Worm (Caenorhabditis elegans) whole organism, young adult: ENCODE data around the gene M18.6.

Experiments
- B0019.2 ChIP-seq: fragments of 200-800 bp; sonication (Bioruptor generic); conservative IDR thresholded peaks from 2 replicates; pipeline ENCODE4 v1.3.6; 2022; ENCODE audit warnings: missing genetic modification reagents, missing genetic modification characterization, missing compliant biosample characterization
- B0336.3 ChIP-seq: fragments of 200-800 bp; sonication (Bioruptor generic); IDR thresholded peaks from 2 replicates; pipeline ENCODE4 v1.3.6; 2022; ENCODE audit warnings: missing genetic modification characterization, missing compliant biosample characterization
- C06A6.2 ChIP-seq: fragments of 200-800 bp; sonication (Bioruptor generic); conservative IDR thresholded peaks from 2 replicates; pipeline ENCODE4 v1.3.6; 2022; ENCODE audit warnings: missing genetic modification characterization, missing compliant biosample characterization
- C17E4.6 ChIP-seq: fragments of 200-800 bp; sonication (Bioruptor generic); IDR thresholded peaks from 2 replicates; pipeline ENCODE4 v1.3.6; 2022; ENCODE audit warnings: missing genetic modification reagents, missing genetic modification characterization, missing compliant biosample characterization
- F55B11.4 ChIP-seq: sonication (generic microtip); optimal IDR thresholded peaks from 2 replicates; lab custom pipeline; 2016; ENCODE audit warnings: missing compliant biosample characterization, missing genetic modification characterization, borderline replicate concordance; ENCODE audit not compliant: insufficient read depth
- F57A8.1 ChIP-seq: fragments of 200-800 bp; sonication (Bioruptor generic); optimal IDR thresholded peaks from 2 replicates; lab custom pipeline; 2018; ENCODE audit warnings: mild to moderate bottlenecking, missing genetic modification characterization, moderate library complexity, missing compliant biosample characterization
- K12H6.12 ChIP-seq: fragments of 200-800 bp; sonication (Bioruptor generic); optimal IDR thresholded peaks from 2 replicates; lab custom pipeline; 2018; ENCODE audit warnings: mild to moderate bottlenecking, missing genetic modification characterization, missing compliant biosample characterization
- T07F8.4 ChIP-seq: sonication (generic microtip); optimal IDR thresholded peaks from 2 replicates; lab custom pipeline; 2016; ENCODE audit warnings: mild to moderate bottlenecking, missing genetic modification characterization, moderate library complexity, missing compliant biosample characterization
- T26A5.8 ChIP-seq: sonication (generic microtip); optimal IDR thresholded peaks from 2 replicates; lab custom pipeline; 2016; ENCODE audit warnings: missing genetic modification characterization, missing compliant biosample characterization
- Y56A3A.18 ChIP-seq: fragments of 200-800 bp; sonication (Bioruptor generic); IDR thresholded peaks from 2 replicates; pipeline ENCODE4 v1.3.6; 2022; ENCODE audit warnings: missing genetic modification reagents, missing genetic modification characterization, missing compliant biosample characterization
- Y67H2A.10 ChIP-seq: fragments of 200-800 bp; sonication (Bioruptor generic); conservative IDR thresholded peaks from 2 replicates; pipeline ENCODE4 v1.3.6; 2022; ENCODE audit warnings: missing genetic modification reagents, missing genetic modification characterization, missing compliant biosample characterization
- Y79H2A.3 ChIP-seq: fragments of 200-800 bp; sonication (Bioruptor generic); conservative IDR thresholded peaks from 2 replicates; pipeline ENCODE4 v1.3.6; 2022; ENCODE audit warnings: missing genetic modification reagents, missing genetic modification characterization, missing compliant biosample characterization
- atf-7 ChIP-seq: sonication (generic microtip); optimal IDR thresholded peaks from 2 replicates; lab custom pipeline; 2017; ENCODE audit warnings: mild to moderate bottlenecking, missing genetic modification characterization, missing compliant biosample characterization
- attf-3 ChIP-seq: fragments of 200-800 bp; sonication (Bioruptor generic); conservative IDR thresholded peaks from 2 replicates; pipeline ENCODE4 v1.3.6; 2022; ENCODE audit warnings: missing genetic modification reagents, missing genetic modification characterization, missing compliant biosample characterization
- cebp-2 ChIP-seq: fragments of 200-800 bp; sonication (Bioruptor generic); IDR thresholded peaks from 2 replicates; pipeline ENCODE4 v1.3.6; 2022; ENCODE audit warnings: missing genetic modification characterization, missing compliant biosample characterization
- ceh-27 ChIP-seq: fragments of 200-800 bp; sonication (Bioruptor generic); optimal IDR thresholded peaks from 2 replicates; lab custom pipeline; 2018; ENCODE audit warnings: mild to moderate bottlenecking, missing genetic modification characterization, moderate library complexity, missing compliant biosample characterization
- ceh-40 ChIP-seq: fragments of 200-800 bp; sonication (Bioruptor generic); IDR thresholded peaks from 2 replicates; pipeline ENCODE4 v1.3.6; 2022; ENCODE audit warnings: missing genetic modification characterization, missing compliant biosample characterization
- ceh-79 ChIP-seq: sonication (generic microtip); optimal IDR thresholded peaks from 2 replicates; lab custom pipeline; 2017; ENCODE audit warnings: mild to moderate bottlenecking, missing genetic modification characterization, missing compliant biosample characterization
- die-1 ChIP-seq: sonication (generic microtip); optimal IDR thresholded peaks from 2 replicates; lab custom pipeline; 2016; ENCODE audit warnings: missing genotype, mild to moderate bottlenecking, missing genetic modification characterization, missing compliant biosample characterization
- dox-1 ChIP-seq: fragments of 200-800 bp; sonication (Bioruptor generic); IDR thresholded peaks from 2 replicates; pipeline ENCODE4 v1.3.6; 2022; ENCODE audit warnings: missing genetic modification reagents, missing genetic modification characterization, missing compliant biosample characterization
- ekl-4 ChIP-seq: fragments of 200-800 bp; sonication (Bioruptor generic); IDR thresholded peaks from 2 replicates; pipeline ENCODE4 v1.3.6; 2022; ENCODE audit warnings: missing genetic modification reagents, missing genetic modification characterization, missing compliant biosample characterization
- hlh-12 ChIP-seq: sonication (generic microtip); optimal IDR thresholded peaks from 2 replicates; lab custom pipeline; 2016; ENCODE audit warnings: missing genetic modification characterization, missing compliant biosample characterization
- hmg-1.2 ChIP-seq: fragments of 200-800 bp; sonication (Bioruptor generic); IDR thresholded peaks from 2 replicates; pipeline ENCODE4 v1.3.6; 2022; ENCODE audit warnings: missing genetic modification reagents, missing genetic modification characterization, missing compliant biosample characterization
- lag-1 ChIP-seq: fragments of 200-800 bp; sonication (Bioruptor generic); IDR thresholded peaks from 2 replicates; pipeline ENCODE4 v1.3.6; 2022; ENCODE audit warnings: missing genetic modification reagents, missing genetic modification characterization, missing compliant biosample characterization
- let-607 ChIP-seq, 2 experiments: fragments of 200-800 bp in 1 of 2; sonication (Bioruptor generic) in 1 of 2; sonication (generic microtip) in 1 of 2; optimal IDR thresholded peaks; 2 replicates each; lab custom pipeline; 2016 to 2018; ENCODE audit warnings: mild to moderate bottlenecking in 2 of 2, missing compliant biosample characterization in 2 of 2, missing genetic modification characterization in 2 of 2, moderate library complexity in 2 of 2, missing genotype in 1 of 2
- lsl-1 ChIP-seq: fragments of 200-800 bp; sonication (Bioruptor generic); optimal IDR thresholded peaks from 2 replicates; lab custom pipeline; 2018; ENCODE audit warnings: mild to moderate bottlenecking, missing genetic modification characterization, moderate library complexity, missing compliant biosample characterization
- madf-3 ChIP-seq: fragments of 200-800 bp; sonication (Bioruptor generic); IDR thresholded peaks from 2 replicates; pipeline ENCODE4 v1.3.6; 2022; ENCODE audit warnings: missing genetic modification reagents, missing genetic modification characterization, missing compliant biosample characterization
- madf-8 ChIP-seq: fragments of 200-800 bp; sonication (Bioruptor generic); conservative IDR thresholded peaks from 2 replicates; pipeline ENCODE4 v1.3.6; 2022; ENCODE audit warnings: missing genetic modification reagents, missing genetic modification characterization, missing compliant biosample characterization
- mxl-1 ChIP-seq: sonication (generic microtip); optimal IDR thresholded peaks from 2 replicates; lab custom pipeline; 2016; ENCODE audit warnings: missing genetic modification characterization, missing compliant biosample characterization
- nhr-120 ChIP-seq: fragments of 200-800 bp; sonication (Bioruptor generic); IDR thresholded peaks from 2 replicates; pipeline ENCODE4 v1.3.6; 2022; ENCODE audit warnings: missing genetic modification characterization, missing compliant biosample characterization
- rpc-1 ChIP-seq, 2 experiments: fragments of 150-350 bp in 1 of 2; sonication (generic microtip) in 1 of 2; optimal IDR thresholded peaks; 2 replicates each; lab custom pipeline; 2014 to 2018; ENCODE audit warnings: missing biosample characterization in 1 of 2, missing genetic modification characterization in 1 of 2, missing genetic modification reagents in 1 of 2, missing genotype in 1 of 2
- snpc-4 ChIP-seq, 5 experiments: fragments of 150-350 bp in 1 of 5; sonication (generic microtip) in 4 of 5; optimal IDR thresholded peaks; 2 replicates each; lab custom pipeline; 2014 to 2018; ENCODE audit warnings: missing genetic modification characterization in 5 of 5, missing biosample characterization in 3 of 5, antibody characterized with exemption in 2 of 5, mild to moderate bottlenecking in 2 of 5, missing compliant biosample characterization in 2 of 5, missing genotype in 2 of 5, moderate library complexity in 2 of 5, missing genetic modification reagents in 1 of 5
- tbp1 ChIP-seq: fragments of 200-800 bp; sonication (Bioruptor generic); optimal IDR thresholded peaks from 2 replicates; lab custom pipeline; 2018; ENCODE audit warnings: mild to moderate bottlenecking, missing genetic modification characterization, missing compliant biosample characterization
- zfh-2 ChIP-seq: fragments of 200-800 bp; sonication (Bioruptor generic); conservative IDR thresholded peaks from 2 replicates; pipeline ENCODE4 v1.3.6; 2022; ENCODE audit warnings: missing genetic modification reagents, missing genetic modification characterization, missing compliant biosample characterization
- ztf-18 ChIP-seq: sonication (generic microtip); optimal IDR thresholded peaks from 2 replicates; lab custom pipeline; 2016; ENCODE audit warnings: missing genotype, mild to moderate bottlenecking, missing genetic modification characterization, missing compliant biosample characterization
- ztf-22 ChIP-seq: fragments of 200-800 bp; sonication (Bioruptor generic); optimal IDR thresholded peaks from 2 replicates; lab custom pipeline; 2018; ENCODE audit warnings: mild to moderate bottlenecking, missing genetic modification characterization, moderate library complexity, missing compliant biosample characterization

The M18.6 gene

DNA sequence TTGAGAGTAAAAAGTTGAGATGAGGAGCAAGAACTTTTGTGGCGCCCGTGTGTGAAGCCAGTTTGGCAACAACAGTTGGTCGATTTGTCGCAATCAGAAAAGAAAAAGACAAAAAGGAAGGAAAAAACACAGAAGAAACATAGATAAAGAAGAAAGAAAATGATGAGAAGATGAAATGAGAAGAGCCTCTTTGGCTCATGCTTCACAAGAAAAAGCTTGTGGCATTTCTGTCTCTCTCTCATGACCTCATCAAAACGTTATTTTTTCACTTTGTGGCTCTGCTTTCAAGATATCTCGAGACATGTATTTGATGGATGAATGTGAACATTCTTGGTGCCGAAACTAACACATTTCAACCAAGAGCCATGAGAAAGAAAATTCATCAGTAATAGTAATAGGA lies 8.1 kb upstream of the M18.6 start:
- no peak for TF ChIP-seq C06A6.2 (GFP tag; lab: Robert Waterston, UW)
- TF ChIP-seq lsl-1 (GFP tag; lab: Kevin White, UChicago), result no peak
- no peak for TF ChIP-seq madf-8 (GFP tag; lab: Robert Waterston, UW)
- TF ChIP-seq ztf-18, result no peak
- TF ChIP-seq ceh-79 (tag; lab: Kevin White, UChicago), result no peak

DNA sequence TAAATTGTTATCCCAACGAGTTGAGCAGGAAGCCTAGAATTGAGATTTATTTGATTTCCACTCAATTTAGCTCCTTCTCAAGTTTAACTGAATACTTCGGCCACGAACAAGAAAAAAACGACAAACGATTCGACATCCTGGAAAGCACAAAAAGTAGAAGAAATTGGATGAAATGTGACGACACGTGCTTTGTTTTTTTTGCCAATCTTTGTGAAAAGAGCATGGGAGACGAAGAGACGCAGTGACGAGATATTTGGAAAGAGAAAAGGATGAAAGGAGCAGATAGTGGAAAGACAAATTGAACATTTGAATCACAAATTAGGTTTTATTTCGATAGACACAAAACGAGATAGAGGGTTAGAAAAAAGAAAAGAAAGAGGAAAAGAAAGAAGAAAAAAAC lies 6.6 kb upstream of the M18.6 start:
- TF ChIP-seq ekl-4 (GFP tag; lab: Robert Waterston, UW), result no peak
- TF ChIP-seq let-607 (tag; optimal IDR thresholded peaks at IDR 0.05; lab: Kevin White, UChicago), result no peak
- TF ChIP-seq hmg-1.2, result peak; percentile 66
- TF ChIP-seq rpc-1 (optimal IDR thresholded peaks at IDR 0.05; lab: Kevin White, UChicago), result no peak
- no peak for TF ChIP-seq rpc-1 (tag; optimal IDR thresholded peaks at IDR 0.05; lab: Kevin White, UChicago)
- no peak for TF ChIP-seq atf-7 (tag; lab: Kevin White, UChicago)
- TF ChIP-seq nhr-120 (GFP tag; lab: Robert Waterston, UW), result no peak
- no peak for TF ChIP-seq die-1 (tag; lab: Kevin White, UChicago)
- no peak for TF ChIP-seq Y56A3A.18 (GFP tag; lab: Robert Waterston, UW)
- no peak for TF ChIP-seq hlh-12
- TF ChIP-seq F57A8.1, result no peak
- 0 out of 2 replicates have a peak, but pooled peaks have one; percentile 23 for TF ChIP-seq cebp-2 (GFP tag; lab: Robert Waterston, UW)
- no peak for TF ChIP-seq ztf-22
- no peak for TF ChIP-seq madf-3
- no peak for TF ChIP-seq B0336.3
- no peak for TF ChIP-seq tbp1
- TF ChIP-seq Y79H2A.3 (GFP tag; lab: Robert Waterston, UW), result no peak
- no peak for TF ChIP-seq T07F8.4 (tag; lab: Kevin White, UChicago)
- TF ChIP-seq, all 124 proteins: peak for 2

DNA sequence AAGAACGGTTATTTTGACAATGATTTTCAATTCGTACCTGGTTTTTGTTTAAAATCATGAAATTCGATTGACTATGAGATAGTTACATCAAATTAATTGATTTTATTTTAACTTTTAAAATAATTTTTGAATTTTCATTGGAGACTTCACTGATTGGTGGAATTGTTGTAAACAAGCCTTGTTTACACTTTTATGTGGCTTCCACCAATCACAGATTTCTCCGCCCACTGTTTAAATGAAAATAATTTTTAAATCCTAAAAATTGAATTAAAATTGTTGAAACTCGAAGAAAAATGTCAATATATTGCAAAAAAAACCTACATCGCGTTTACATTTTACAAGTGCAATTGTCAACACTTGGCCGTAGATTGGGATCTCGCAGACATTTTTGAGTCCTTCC lies 574 bp upstream of the M18.6 start:
- TF ChIP-seq T26A5.8 (tag; lab: Kevin White, UChicago), result no peak
- no peak for TF ChIP-seq Y67H2A.10 (GFP tag; lab: Robert Waterston, UW)
- TF ChIP-seq cebp-2 (GFP tag; lab: Robert Waterston, UW), result no peak
- TF ChIP-seq F55B11.4 (tag; lab: Kevin White, UChicago), result no peak
- TF ChIP-seq attf-3 (GFP tag; lab: Robert Waterston, UW), result no peak
- TF ChIP-seq K12H6.12 (tag; lab: Kevin White, UChicago), result no peak
- TF ChIP-seq ceh-40, result no peak
- no peak for TF ChIP-seq lag-1 (GFP tag; lab: Robert Waterston, UW)
- TF ChIP-seq zfh-2 (GFP tag; lab: Robert Waterston, UW), result no peak
- TF ChIP-seq B0019.2 (GFP tag; lab: Robert Waterston, UW), result no peak
- TF ChIP-seq mxl-1 (tag; lab: Kevin White, UChicago), result no peak
- no peak for TF ChIP-seq die-1 (tag; lab: Kevin White, UChicago)
- TF ChIP-seq C17E4.6 (GFP tag; lab: Robert Waterston, UW), result no peak
- no peak for TF ChIP-seq hmg-1.2
- TF ChIP-seq Y56A3A.18 (GFP tag; lab: Robert Waterston, UW), result no peak
- no peak for TF ChIP-seq ceh-27 (GFP tag; lab: Kevin White, UChicago)
- no peak for TF ChIP-seq dox-1 (GFP tag; lab: Robert Waterston, UW)
- no peak for TF ChIP-seq snpc-4 (GFP tag; optimal IDR thresholded peaks at IDR 0.05; lab: Kevin White, UChicago)
- no peak for TF ChIP-seq snpc-4 (tag; optimal IDR thresholded peaks at IDR 0.05; lab: Kevin White, UChicago)
- TF ChIP-seq, all 124 proteins: peak for 0
